ENCODE assay signal across 7 fruit fly cellular contexts in genomic region chrX:10472614-10473248, dm6.
TF ChIP-seq lines count a peak whose summit lies in the region.

No protein-coding gene starts in this region.

- peak; percentile 38 to 41 for TF ChIP-seq CTCF in S2 (optimal IDR thresholded peaks at IDR 0.05; lab: Kevin White, UChicago)
- TF ChIP-seq CTCF in whole organism, embryonic (GFP tag; optimal IDR thresholded peaks at IDR 0.05; lab: Kevin White, UChicago): peak; percentile 71

TF ChIP-seq in whole organism, 6 proteins besides CTCF, POLR2A, EP300 and RAD21:
- TF ChIP-seq CG8478 (optimal IDR thresholded peaks at IDR 0.05; lab: Kevin White, UChicago): peak; percentile 75
- no peak for TF ChIP-seq pan (optimal IDR thresholded peaks at IDR 0.05; lab: Kevin White, UChicago)

TF ChIP-seq in whole organism, adult, 20 proteins besides CTCF, POLR2A, EP300 and RAD21:
- TF ChIP-seq pad (GFP tag; optimal IDR thresholded peaks at IDR 0.05; lab: Kevin White, UChicago) (peak; percentile 84), CG1620 (GFP tag; optimal IDR thresholded peaks at IDR 0.05; lab: Kevin White, UChicago) (peak; percentile 34), bab1 (GFP tag; optimal IDR thresholded peaks at IDR 0.05; lab: Kevin White, UChicago) (no peak), cic (GFP tag; optimal IDR thresholded peaks at IDR 0.05; lab: Kevin White, UChicago) (peak; percentile 34), Hr96 (GFP tag; optimal IDR thresholded peaks at IDR 0.05; lab: Kevin White, UChicago) (peak; percentile 33), CG14711 (tag; optimal IDR thresholded peaks at IDR 0.05; lab: Kevin White, UChicago) (no peak), tj (GFP tag; optimal IDR thresholded peaks at IDR 0.05; lab: Kevin White, UChicago) (peak; percentile 45), toe (GFP tag; optimal IDR thresholded peaks at IDR 0.05; lab: Kevin White, UChicago) (no peak), Mnt (GFP tag; optimal IDR thresholded peaks at IDR 0.05; lab: Kevin White, UChicago) (peak; percentile 76), CG11617 (GFP tag; optimal IDR thresholded peaks at IDR 0.05; lab: Kevin White, UChicago) (peak; percentile 6)

TF ChIP-seq in whole organism, embryonic, 481 proteins besides CTCF, POLR2A, EP300 and RAD21 (continues in another document):
- TF ChIP-seq bbx (GFP tag; IDR thresholded peaks at IDR 0.05; lab: Robert Waterston, UW; ENCODE audit: partially characterized antibody): 0 out of 2 replicates have a peak, but pooled peaks have one; percentile 22
- TF ChIP-seq CG34376 (GFP tag; optimal IDR thresholded peaks at IDR 0.05; lab: Kevin White, UChicago): peak; percentile 2
- TF ChIP-seq CG7987 (GFP tag; optimal IDR thresholded peaks at IDR 0.05; lab: Kevin White, UChicago): no peak
- TF ChIP-seq h (optimal IDR thresholded peaks at IDR 0.05; lab: Kevin White, UChicago): no peak
- TF ChIP-seq CG13123 (GFP tag; optimal IDR thresholded peaks at IDR 0.05; lab: Kevin White, UChicago): no peak
- TF ChIP-seq Bdp1 (GFP tag; optimal IDR thresholded peaks at IDR 0.05; lab: Kevin White, UChicago): no peak
- peak; percentile 93 for TF ChIP-seq CG34422 (GFP tag; IDR thresholded peaks at IDR 0.05; lab: Robert Waterston, UW)
- no peak for TF ChIP-seq unc-4 (GFP tag; IDR thresholded peaks at IDR 0.05; lab: Robert Waterston, UW; ENCODE audit: partially characterized antibody)
- no peak for TF ChIP-seq CG2129 (GFP tag; IDR thresholded peaks at IDR 0.05; lab: Robert Waterston, UW; ENCODE audit: partially characterized antibody)
- no peak for TF ChIP-seq CG18619 (GFP tag; optimal IDR thresholded peaks at IDR 0.05; lab: Kevin White, UChicago)
- TF ChIP-seq CG1233 (GFP tag; optimal IDR thresholded peaks at IDR 0.05; lab: Kevin White, UChicago): no peak
- no peak for TF ChIP-seq Atf-2 (GFP tag; optimal IDR thresholded peaks at IDR 0.05; lab: Kevin White, UChicago)
- peak; percentile 41 for TF ChIP-seq sug (tag; optimal IDR thresholded peaks at IDR 0.05; lab: Kevin White, UChicago)
- no peak for TF ChIP-seq cas (GFP tag; IDR thresholded peaks at IDR 0.05; lab: Robert Waterston, UW)
- no peak for TF ChIP-seq Ssrp (tag; optimal IDR thresholded peaks at IDR 0.05; lab: Kevin White, UChicago)
- TF ChIP-seq CG6765 (GFP tag; optimal IDR thresholded peaks at IDR 0.05; lab: Kevin White, UChicago): no peak
- TF ChIP-seq gsb-n (tag; optimal IDR thresholded peaks at IDR 0.05; lab: Kevin White, UChicago): peak; percentile 32
- TF ChIP-seq sna (GFP tag; IDR thresholded peaks at IDR 0.05; lab: Robert Waterston, UW; ENCODE audit: partially characterized antibody): no peak
- no peak for TF ChIP-seq CG7357 (GFP tag; IDR thresholded peaks at IDR 0.05; lab: Robert Waterston, UW)

TF ChIP-seq in whole organism, prepupa, 60 proteins besides CTCF, POLR2A, EP300 and RAD21:
- TF ChIP-seq vri (GFP tag; optimal IDR thresholded peaks at IDR 0.05; lab: Kevin White, UChicago) (no peak), dsx (GFP tag; optimal IDR thresholded peaks at IDR 0.05; lab: Kevin White, UChicago; ENCODE audit: poor library complexity, severe bottlenecking) (peak; percentile 30), CG6854 (GFP tag; optimal IDR thresholded peaks at IDR 0.05; lab: Kevin White, UChicago) (peak; percentile 6), Eip78C (GFP tag; lab: Kevin White, UChicago) (peak; percentile 65), CG11294 (GFP tag; IDR thresholded peaks at IDR 0.05; lab: Robert Waterston, UW) (no peak), eg (GFP tag; IDR thresholded peaks at IDR 0.05; lab: Robert Waterston, UW) (0 out of 3 replicates have a peak, but pooled peaks have one; percentile 36), Lpt (GFP tag; optimal IDR thresholded peaks at IDR 0.05; lab: Kevin White, UChicago) (peak; percentile 19), CG6276 (GFP tag; optimal IDR thresholded peaks at IDR 0.05; lab: Kevin White, UChicago) (no peak), Sox14 (GFP tag; optimal IDR thresholded peaks at IDR 0.05; lab: Kevin White, UChicago) (peak; percentile 76), CG34406 (GFP tag; optimal IDR thresholded peaks at IDR 0.05; lab: Kevin White, UChicago) (no peak), CG6163 (GFP tag; IDR thresholded peaks at IDR 0.05; lab: Robert Waterston, UW) (0 out of 3 replicates have a peak, but pooled peaks have one; percentile 7), Hr39 (GFP tag; optimal IDR thresholded peaks at IDR 0.05; lab: Kevin White, UChicago) (no peak)

TF ChIP-seq in whole organism, pupa, 21 proteins besides CTCF, POLR2A, EP300 and RAD21:
- TF ChIP-seq CG12605 (GFP tag; IDR thresholded peaks at IDR 0.05; lab: Robert Waterston, UW): no peak
- no peak for TF ChIP-seq rn (GFP tag; IDR thresholded peaks at IDR 0.05; lab: Robert Waterston, UW)
- peak; percentile 84 for TF ChIP-seq CG13204 (GFP tag; optimal IDR thresholded peaks at IDR 0.05; lab: Kevin White, UChicago)
- TF ChIP-seq Pif1A (GFP tag; optimal IDR thresholded peaks at IDR 0.05; lab: Kevin White, UChicago): no peak
- peak; percentile 67; the same call in 2 of the 3 replicates for TF ChIP-seq fd96Ca (GFP tag; IDR thresholded peaks at IDR 0.05; lab: Robert Waterston, UW)
- no peak for TF ChIP-seq D1 (tag; optimal IDR thresholded peaks at IDR 0.05; lab: Kevin White, UChicago)
- TF ChIP-seq EcR (GFP tag; optimal IDR thresholded peaks at IDR 0.05; lab: Kevin White, UChicago): peak; percentile 64
- no peak for TF ChIP-seq CG10348 (GFP tag; IDR thresholded peaks at IDR 0.05; lab: Robert Waterston, UW)
- no peak for TF ChIP-seq Pif1B (GFP tag; optimal IDR thresholded peaks at IDR 0.05; lab: Kevin White, UChicago)
- no peak for TF ChIP-seq gl (tag; optimal IDR thresholded peaks at IDR 0.05; lab: Kevin White, UChicago)
- 0 out of 2 replicates have a peak, but pooled peaks have one; percentile 22 for TF ChIP-seq CG32121 (GFP tag; IDR thresholded peaks at IDR 0.05; lab: Robert Waterston, UW)
- no peak for TF ChIP-seq CG9948 (tag; optimal IDR thresholded peaks at IDR 0.05; lab: Kevin White, UChicago)
- 0 out of 2 replicates have a peak, but pooled peaks have one; percentile 28 for TF ChIP-seq Ets98B (GFP tag; IDR thresholded peaks at IDR 0.05; lab: Robert Waterston, UW)
- no peak for TF ChIP-seq CG8301 (tag; optimal IDR thresholded peaks at IDR 0.05; lab: Kevin White, UChicago)
- TF ChIP-seq CG15710 (tag; optimal IDR thresholded peaks at IDR 0.05; lab: Kevin White, UChicago): peak; percentile 10
- no peak for TF ChIP-seq CG8159 (tag; optimal IDR thresholded peaks at IDR 0.05; lab: Kevin White, UChicago)
- TF ChIP-seq CG34367 (tag; optimal IDR thresholded peaks at IDR 0.05; lab: Kevin White, UChicago): no peak
- TF ChIP-seq CG4496 (GFP tag; IDR thresholded peaks at IDR 0.05; lab: Robert Waterston, UW): no peak
- TF ChIP-seq CG14655 (GFP tag; optimal IDR thresholded peaks at IDR 0.05; lab: Kevin White, UChicago): no peak
- no peak for TF ChIP-seq Snoo (tag; optimal IDR thresholded peaks at IDR 0.05; lab: Kevin White, UChicago)
- TF ChIP-seq CG17806 (tag; optimal IDR thresholded peaks at IDR 0.05; lab: Kevin White, UChicago): no peak

TF ChIP-seq in whole organism, wandering third instar larva, 38 proteins besides CTCF, POLR2A, EP300 and RAD21:
- TF ChIP-seq Rel (GFP tag; optimal IDR thresholded peaks at IDR 0.05; lab: Kevin White, UChicago) (no peak), Rel (tag; optimal IDR thresholded peaks at IDR 0.05; lab: Kevin White, UChicago) (peak; percentile 68), N (GFP tag; optimal IDR thresholded peaks at IDR 0.05; lab: Kevin White, UChicago) (peak; percentile 21), Hr78 (GFP tag; optimal IDR thresholded peaks at IDR 0.05; lab: Kevin White, UChicago) (no peak), pan (optimal IDR thresholded peaks at IDR 0.05; lab: Kevin White, UChicago) (no peak), br (GFP tag; optimal IDR thresholded peaks at IDR 0.05; lab: Kevin White, UChicago) (no peak), Dif (GFP tag; optimal IDR thresholded peaks at IDR 0.05; lab: Kevin White, UChicago; ENCODE audit: partially characterized antibody) (peak; percentile 15), h (GFP tag; optimal IDR thresholded peaks at IDR 0.05; lab: Kevin White, UChicago) (peak; percentile 19), Sp1 (GFP tag; optimal IDR thresholded peaks at IDR 0.05; lab: Kevin White, UChicago) (peak; percentile 12), fru (GFP tag; optimal IDR thresholded peaks at IDR 0.05; lab: Kevin White, UChicago) (peak; percentile 53), dmrt93B (GFP tag; optimal IDR thresholded peaks at IDR 0.05; lab: Kevin White, UChicago) (no peak), HLH106 (tag; optimal IDR thresholded peaks at IDR 0.05; lab: Kevin White, UChicago) (peak; percentile 3), Hr83 (GFP tag; optimal IDR thresholded peaks at IDR 0.05; lab: Kevin White, UChicago; ENCODE audit: poor library complexity, severe bottlenecking) (peak; percentile 65)
